Worm (Caenorhabditis elegans) whole organism, L2 larva: ENCODE data around the gene T10G3.3.

ENCODE experiments used
- ceh-16 ChIP-seq: fragments of 150-350 bp; optimal IDR thresholded peaks from 2 replicates; lab custom pipeline; 2014; ENCODE audit warnings: missing biosample characterization, missing genetic modification characterization
- ceh-82 ChIP-seq: fragments of 150-350 bp; optimal IDR thresholded peaks from 2 replicates; lab custom pipeline; 2014; ENCODE audit warnings: missing biosample characterization, missing genetic modification characterization
- lin-11 ChIP-seq: fragments of 150-350 bp; sonication (generic microtip); optimal IDR thresholded peaks from 2 replicates; lab custom pipeline; 2014; ENCODE audit warnings: missing biosample characterization, missing genetic modification characterization, inconsistent platforms, mixed read lengths
- nhr-25 ChIP-seq: fragments of 150-350 bp; sonication (generic microtip); optimal IDR thresholded peaks from 3 replicates; lab custom pipeline; 2014; ENCODE audit warnings: missing biosample characterization, missing genetic modification characterization
- nhr-77 ChIP-seq: fragments of 150-350 bp; optimal IDR thresholded peaks from 2 replicates; lab custom pipeline; 2014; ENCODE audit warnings: missing biosample characterization, missing genetic modification characterization
- skn-1 ChIP-seq: sonication (generic microtip); optimal IDR thresholded peaks from 2 replicates; lab custom pipeline; 2017; ENCODE audit warnings: missing biosample characterization, missing genetic modification characterization
- unc-62 ChIP-seq: fragments of 150-350 bp; optimal IDR thresholded peaks from 2 replicates; lab custom pipeline; 2014; ENCODE audit warnings: missing biosample characterization, missing genetic modification reagents, missing genetic modification characterization
- ztf-11 ChIP-seq: sonication (generic microtip); optimal IDR thresholded peaks from 2 replicates; lab custom pipeline; 2017; ENCODE audit warnings: missing biosample characterization, missing genetic modification characterization

ce11 chrV:13488297-13488803 is 1.6 kb downstream of the T10G3.3 start:
- TF ChIP-seq nhr-25 (tag; lab: Kevin White, UChicago) (peak; percentile 44), ceh-82 (tag; lab: Kevin White, UChicago) (no peak), ztf-11 (tag; lab: Kevin White, UChicago) (no peak), lin-11 (no peak), ceh-16 (no peak), skn-1 (tag; lab: Kevin White, UChicago) (no peak), nhr-77 (tag; lab: Kevin White, UChicago) (no peak), unc-62 (GFP tag; lab: Kevin White, UChicago) (no peak)
